Fruit fly (Drosophila melanogaster): ENCODE measurements around the gene CG10011.

The CG10011 gene

dm6 chr3R:28568095-28568750, 66.7 kb downstream of the CG10011 start:
- TF ChIP-seq psq (optimal IDR thresholded peaks at IDR 0.05) (no peak), EcR (GFP tag; optimal IDR thresholded peaks at IDR 0.05) (no peak), usp (GFP tag; optimal IDR thresholded peaks at IDR 0.05) (no peak), pan (optimal IDR thresholded peaks at IDR 0.05) (no peak), Dll (optimal IDR thresholded peaks at IDR 0.05) (no peak), CG8478 (optimal IDR thresholded peaks at IDR 0.05) (no peak)

- no peak for TF ChIP-seq CG8478 (optimal IDR thresholded peaks at IDR 0.05)
- TF ChIP-seq Dll (optimal IDR thresholded peaks at IDR 0.05), result no peak
- no peak for TF ChIP-seq usp (GFP tag; optimal IDR thresholded peaks at IDR 0.05)
Observed at dm6 chr3R:28563531-28563930, 71.4 kb downstream of the CG10011 start.

dm6 chr3R:28562654-28563198, 72.2 kb downstream of the CG10011 start:
- TF ChIP-seq EcR (GFP tag; optimal IDR thresholded peaks at IDR 0.05), result no peak
- TF ChIP-seq pan (optimal IDR thresholded peaks at IDR 0.05), result no peak

dm6 chr3R:28561320-28561831, 73.5 kb downstream of the CG10011 start:
- TF ChIP-seq EcR (GFP tag; optimal IDR thresholded peaks at IDR 0.05) (no peak), Dll (optimal IDR thresholded peaks at IDR 0.05) (no peak), psq (optimal IDR thresholded peaks at IDR 0.05) (no peak), usp (GFP tag; optimal IDR thresholded peaks at IDR 0.05) (no peak), pan (optimal IDR thresholded peaks at IDR 0.05) (no peak), CG8478 (optimal IDR thresholded peaks at IDR 0.05) (no peak)

dm6 chr3R:28558801-28559200, 76.1 kb downstream of the CG10011 start:
- TF ChIP-seq EcR (GFP tag; optimal IDR thresholded peaks at IDR 0.05), result no peak
- TF ChIP-seq usp (GFP tag; optimal IDR thresholded peaks at IDR 0.05), result no peak
- TF ChIP-seq CG8478 (optimal IDR thresholded peaks at IDR 0.05), result no peak
- no peak for TF ChIP-seq pan (optimal IDR thresholded peaks at IDR 0.05)
- TF ChIP-seq Dll (optimal IDR thresholded peaks at IDR 0.05), result no peak
- TF ChIP-seq psq (optimal IDR thresholded peaks at IDR 0.05), result no peak

Data from whole organism.